Fruit fly (Drosophila melanogaster) whole organism, wandering third instar larva: ENCODE measurements around the gene CG3436.

ENCODE experiments used
- Abd-B ChIP-seq: fragments of >200 bp; optimal IDR thresholded peaks from 2 replicates; lab custom pipeline; 2017; ENCODE audit warnings: missing biosample characterization, missing genetic modification characterization
- CG32264 ChIP-seq: fragments of 200-800 bp; sonication (Bioruptor generic); optimal IDR thresholded peaks from 2 replicates; lab custom pipeline; 2016; ENCODE audit warnings: missing biosample characterization, missing genetic modification characterization
- CG9705 ChIP-seq: fragments of 200-800 bp; sonication (Bioruptor generic); optimal IDR thresholded peaks from 2 replicates; lab custom pipeline; 2018; ENCODE audit warnings: missing biosample characterization, mild to moderate bottlenecking, missing genetic modification characterization
- CrebA ChIP-seq: fragments of 200-800 bp; sonication (Bioruptor generic); optimal IDR thresholded peaks from 2 replicates; lab custom pipeline; 2016; ENCODE audit warnings: missing biosample characterization, mild to moderate bottlenecking, missing genetic modification characterization, borderline replicate concordance
- Dfd ChIP-seq: fragments of >200 bp; optimal IDR thresholded peaks from 2 replicates; lab custom pipeline; 2017; ENCODE audit warnings: missing biosample characterization, missing genetic modification characterization
- Dif ChIP-seq: fragments of 200-275, 200-300 bp; sonication (Bioruptor generic); optimal IDR thresholded peaks from 2 replicates; lab custom pipeline; 2018; ENCODE audit warnings: missing biosample characterization, missing genetic modification characterization; ENCODE audit not compliant: partially characterized antibody
- GATAd ChIP-seq: sonication (Bioruptor generic); optimal IDR thresholded peaks from 2 replicates; lab custom pipeline; 2016; ENCODE audit warnings: missing biosample characterization, missing genetic modification characterization
- HLH106 ChIP-seq: fragments of 200-800 bp; optimal IDR thresholded peaks from 3 replicates; lab custom pipeline; 2019; ENCODE audit warnings: missing biosample characterization, mild to moderate bottlenecking, missing genetic modification characterization, moderate library complexity
- Hnf4 ChIP-seq: fragments of 200-800 bp; sonication (Bioruptor generic); optimal IDR thresholded peaks from 2 replicates; lab custom pipeline; 2016; ENCODE audit warnings: missing biosample characterization, mild to moderate bottlenecking, missing genetic modification characterization
- Hr78 ChIP-seq: fragments of >200 bp; optimal IDR thresholded peaks from 2 replicates; lab custom pipeline; 2017; ENCODE audit warnings: missing biosample characterization, missing genetic modification characterization
- Hr83 ChIP-seq: fragments of 200-300 bp; sonication (Bioruptor generic); optimal IDR thresholded peaks from 2 replicates; lab custom pipeline; 2016; ENCODE audit warnings: missing biosample characterization, mild to moderate bottlenecking, missing genetic modification characterization, moderate library complexity; ENCODE audit not compliant: poor library complexity, severe bottlenecking
- Jra ChIP-seq: sonication (Bioruptor generic); optimal IDR thresholded peaks from 2 replicates; lab custom pipeline; 2016; ENCODE audit warnings: missing biosample characterization, missing genetic modification characterization
- Mio ChIP-seq: sonication (Bioruptor generic); optimal IDR thresholded peaks from 2 replicates; lab custom pipeline; 2016; ENCODE audit warnings: missing biosample characterization, missing genetic modification characterization
- Myc ChIP-seq: fragments of >200 bp; optimal IDR thresholded peaks from 2 replicates; lab custom pipeline; 2017
- N ChIP-seq: fragments of >200 bp; optimal IDR thresholded peaks from 2 replicates; lab custom pipeline; 2018; ENCODE audit warnings: missing biosample characterization, missing external identifiers, missing genetic modification characterization
- OdsH ChIP-seq: fragments of 200-800 bp; sonication (Bioruptor generic); optimal IDR thresholded peaks from 2 replicates; lab custom pipeline; 2016; ENCODE audit warnings: missing biosample characterization, mild to moderate bottlenecking, missing genetic modification characterization
- Rel ChIP-seq, 2 experiments: fragments of 200-800 bp; sonication (Bioruptor generic) in 1 of 2; optimal IDR thresholded peaks; 2 replicates in 1 of 2; 3 replicates in 1 of 2; lab custom pipeline; 2016 to 2019; ENCODE audit warnings: mild to moderate bottlenecking in 2 of 2, missing biosample characterization in 2 of 2, missing genetic modification characterization in 2 of 2, moderate library complexity in 1 of 2
- Sp1 ChIP-seq: fragments of 200-800 bp; sonication (Bioruptor generic); optimal IDR thresholded peaks from 3 replicates; lab custom pipeline; 2019; ENCODE audit warnings: missing biosample characterization, mild to moderate bottlenecking, missing genetic modification characterization, moderate library complexity
- Vsx2 ChIP-seq: fragments of 200-300, 225-300 bp; sonication (Bioruptor generic); optimal IDR thresholded peaks from 2 replicates; lab custom pipeline; 2018; ENCODE audit warnings: missing biosample characterization, missing genetic modification characterization; ENCODE audit not compliant: partially characterized antibody
- br ChIP-seq: fragments of 200-800 bp; sonication (Bioruptor generic); optimal IDR thresholded peaks from 2 replicates; lab custom pipeline; 2016; ENCODE audit warnings: missing biosample characterization, missing genetic modification characterization
- brk ChIP-seq: fragments of 200-800 bp; sonication (Bioruptor generic); optimal IDR thresholded peaks from 2 replicates; lab custom pipeline; 2016; ENCODE audit warnings: missing biosample characterization, mild to moderate bottlenecking, missing genetic modification characterization
- dl ChIP-seq, 2 experiments: fragments of 175-275, 200-275 bp in 1 of 2; fragments of 200-275 bp in 1 of 2; sonication (Bioruptor generic); optimal IDR thresholded peaks; lab custom pipeline; 2018; ENCODE audit warnings: mild to moderate bottlenecking in 2 of 2, missing biosample characterization in 2 of 2, missing genetic modification characterization in 2 of 2, moderate library complexity in 2 of 2; ENCODE audit not compliant: partially characterized antibody in 2 of 2, insufficient read depth in 1 of 2
- dmrt93B ChIP-seq: fragments of 200-800 bp; sonication (Bioruptor generic); optimal IDR thresholded peaks from 2 replicates; lab custom pipeline; 2018; ENCODE audit warnings: missing biosample characterization, mild to moderate bottlenecking, missing genetic modification characterization
- dsf ChIP-seq: sonication (Bioruptor generic); optimal IDR thresholded peaks from 2 replicates; lab custom pipeline; 2016; ENCODE audit warnings: missing biosample characterization, missing genetic modification characterization, borderline replicate concordance
- ey ChIP-seq: fragments of 200-800 bp; sonication (Bioruptor generic); optimal IDR thresholded peaks from 2 replicates; lab custom pipeline; 2016; ENCODE audit warnings: missing biosample characterization, missing genetic modification characterization
- foxo ChIP-seq, 2 experiments: fragments of 200-800 bp; sonication (Bioruptor generic); optimal IDR thresholded peaks; 2 replicates in 1 of 2; 3 replicates in 1 of 2; lab custom pipeline; 2016 to 2017; ENCODE audit warnings: missing biosample characterization in 2 of 2, missing genetic modification characterization in 2 of 2
- fru ChIP-seq: fragments of 200-800 bp; sonication (Bioruptor generic); optimal IDR thresholded peaks from 3 replicates; lab custom pipeline; 2016; ENCODE audit warnings: missing biosample characterization, mild to moderate bottlenecking, missing genetic modification characterization
- h ChIP-seq: fragments of 200-800 bp; sonication (Bioruptor generic); optimal IDR thresholded peaks from 3 replicates; lab custom pipeline; 2016; ENCODE audit warnings: missing biosample characterization, mild to moderate bottlenecking, missing genetic modification characterization
- jim ChIP-seq: fragments of 175-275, 200-325 bp; sonication (Bioruptor generic); optimal IDR thresholded peaks from 2 replicates; lab custom pipeline; 2016; ENCODE audit warnings: missing biosample characterization, mild to moderate bottlenecking, missing genetic modification characterization
- lola ChIP-seq: fragments of >200 bp; optimal IDR thresholded peaks from 2 replicates; lab custom pipeline; 2017; ENCODE audit warnings: missing biosample characterization, missing genetic modification characterization
- pan ChIP-seq: fragments of >200 bp; optimal IDR thresholded peaks from 2 replicates; lab custom pipeline; 2017
- psq ChIP-seq: fragments of 200-800 bp; sonication (Bioruptor generic); optimal IDR thresholded peaks from 3 replicates; lab custom pipeline; 2017; ENCODE audit warnings: missing biosample characterization, mild to moderate bottlenecking, missing genetic modification characterization, moderate library complexity
- rgr ChIP-seq: fragments of 200-800 bp; sonication (Bioruptor generic); optimal IDR thresholded peaks from 3 replicates; lab custom pipeline; 2016; ENCODE audit warnings: missing biosample characterization, mild to moderate bottlenecking, missing genetic modification characterization
- sage ChIP-seq: fragments of 200-800 bp; sonication (Bioruptor generic); optimal IDR thresholded peaks from 2 replicates; lab custom pipeline; 2016; ENCODE audit warnings: missing biosample characterization, mild to moderate bottlenecking, missing genetic modification characterization
- sv ChIP-seq: fragments of 200-800 bp; sonication (Bioruptor generic); optimal IDR thresholded peaks from 3 replicates; lab custom pipeline; 2016; ENCODE audit warnings: missing biosample characterization, missing genetic modification characterization
- tai ChIP-seq: sonication (Bioruptor generic); optimal IDR thresholded peaks from 2 replicates; lab custom pipeline; 2016; ENCODE audit warnings: missing biosample characterization, missing genetic modification characterization
- usp ChIP-seq: fragments of >200 bp; optimal IDR thresholded peaks from 2 replicates; lab custom pipeline; 2017; ENCODE audit warnings: missing biosample characterization, missing genetic modification characterization
- woc ChIP-seq: sonication (Bioruptor generic); optimal IDR thresholded peaks from 2 replicates; lab custom pipeline; 2016; ENCODE audit warnings: missing biosample characterization, mild to moderate bottlenecking, missing genetic modification characterization

The CG3436 gene

DNA sequence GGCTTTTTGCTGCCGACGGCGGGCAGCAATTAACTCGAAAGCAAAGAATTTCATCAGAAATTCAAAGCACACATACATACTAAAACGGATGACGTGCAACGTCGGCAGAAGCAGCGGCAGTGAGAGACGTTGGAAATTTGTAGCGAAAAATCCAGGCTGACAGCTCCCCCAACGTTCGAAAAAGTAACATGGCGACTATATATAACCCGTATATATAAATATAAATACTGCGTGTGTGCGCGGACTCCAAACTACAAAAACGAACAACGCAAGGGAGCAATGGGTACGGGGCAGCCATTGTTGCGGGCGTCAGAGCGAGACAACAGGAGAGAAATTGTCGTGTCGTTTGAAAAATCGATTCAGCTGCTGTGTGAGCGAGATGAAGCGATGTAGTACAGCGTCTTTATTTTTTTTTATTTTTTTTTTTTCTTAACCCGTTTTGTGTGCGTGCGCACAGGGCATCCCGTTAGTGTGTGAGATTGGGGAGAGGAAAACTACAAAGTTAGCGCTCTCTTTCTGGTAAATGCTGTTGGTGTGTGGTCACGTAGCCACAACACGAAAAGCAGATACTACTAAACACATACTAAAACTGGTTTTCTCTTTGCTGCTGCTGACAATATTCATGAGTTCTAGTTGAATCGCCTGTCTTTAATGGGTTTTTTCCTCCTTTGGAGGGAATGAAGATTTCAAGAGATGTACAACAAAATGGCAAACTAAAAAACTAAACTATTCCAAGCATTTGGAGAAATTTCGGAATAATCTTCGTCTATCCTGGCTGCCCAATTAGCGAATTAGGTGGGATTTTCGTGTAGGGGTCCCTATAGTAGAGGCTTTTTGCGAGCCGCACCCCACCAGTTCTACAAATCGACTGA lies 5.0 kb downstream of the CG3436 start:
- TF ChIP-seq br (GFP tag; lab: Kevin White, UChicago) (peak; percentile 81), Dfd (GFP tag; lab: Kevin White, UChicago) (no peak), lola (GFP tag; lab: Kevin White, UChicago) (no peak), Abd-B (GFP tag; lab: Kevin White, UChicago) (no peak), tai (GFP tag; lab: Kevin White, UChicago) (peak; percentile 54), dl (GFP tag; optimal IDR thresholded peaks at IDR 0.05; lab: Kevin White, UChicago; ENCODE audit: insufficient read depth in 1 of 2, partially characterized antibody in 2 of 2) (peak; percentile 5 to 39), dmrt93B (GFP tag; lab: Kevin White, UChicago) (no peak), Sp1 (GFP tag; lab: Kevin White, UChicago) (peak; percentile 79), Jra (GFP tag; lab: Kevin White, UChicago) (peak; percentile 74), fru (peak; percentile 75), GATAd (no peak), sv (GFP tag; lab: Kevin White, UChicago) (peak; percentile 57), HLH106 (tag; lab: Kevin White, UChicago) (peak; percentile 8), foxo (GFP tag; optimal IDR thresholded peaks at IDR 0.05; lab: Kevin White, UChicago) (peak; percentile 9 to 91), CG9705 (GFP tag; lab: Kevin White, UChicago) (peak; percentile 33), psq (GFP tag; lab: Kevin White, UChicago) (peak; percentile 65), usp (no peak), Hr83 (GFP tag; lab: Kevin White, UChicago) (peak; percentile 77), dsf (peak; percentile 45), Mio (GFP tag; lab: Kevin White, UChicago) (peak; percentile 14), rgr (peak; percentile 50), N (no peak), jim (peak; percentile 89), pan (lab: Kevin White, UChicago) (no peak), sage (GFP tag; lab: Kevin White, UChicago) (peak; percentile 90), CG32264 (GFP tag; lab: Kevin White, UChicago) (peak; percentile 48), Hr78 (GFP tag; lab: Kevin White, UChicago) (no peak), Dif (GFP tag; lab: Kevin White, UChicago) (peak; percentile 55), Vsx2 (GFP tag; lab: Kevin White, UChicago) (peak; percentile 74), Myc (lab: Kevin White, UChicago) (no peak), Hnf4 (GFP tag; lab: Kevin White, UChicago) (peak; percentile 72), brk (GFP tag; lab: Kevin White, UChicago) (peak; percentile 94), OdsH (GFP tag; lab: Kevin White, UChicago) (peak; percentile 48), Rel (GFP tag; optimal IDR thresholded peaks at IDR 0.05; lab: Kevin White, UChicago) (peak; percentile 98), Rel (tag; optimal IDR thresholded peaks at IDR 0.05; lab: Kevin White, UChicago) (peak; percentile 57), h (GFP tag; lab: Kevin White, UChicago) (peak; percentile 82), CrebA (GFP tag; lab: Kevin White, UChicago) (peak; percentile 97), ey (GFP tag; lab: Kevin White, UChicago) (no peak), woc (GFP tag; lab: Kevin White, UChicago) (peak; percentile 40)
